Worm (Caenorhabditis elegans): ENCODE results near the gene Y51B9A.5.

DNA sequence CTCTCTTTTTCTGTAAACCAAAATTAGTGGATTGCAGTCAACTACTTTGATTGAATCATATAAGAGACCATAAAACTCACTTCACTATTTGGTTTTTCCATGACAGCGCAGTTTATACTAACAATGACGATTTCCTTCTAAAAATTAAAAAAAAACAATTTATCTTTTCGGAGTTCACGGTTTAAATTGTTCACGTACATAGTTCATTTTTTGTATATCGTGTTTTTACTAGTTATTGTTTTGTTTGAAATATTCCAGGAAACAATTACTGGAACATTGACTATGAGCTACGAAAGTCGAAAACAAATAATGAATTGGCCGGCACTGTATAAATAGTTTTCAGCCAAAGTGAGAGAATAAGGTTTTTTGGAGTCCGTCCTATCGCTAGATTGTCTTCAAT is 11.2 kb upstream of the Y51B9A.5 start, which contains the start of gene lido-17:
- TF ChIP-seq mep-1 (tag; optimal IDR thresholded peaks at IDR 0.05), result no peak
- TF ChIP-seq ham-2 (GFP tag; optimal IDR thresholded peaks at IDR 0.05), result no peak
- no peak for TF ChIP-seq ztf-11 (tag; optimal IDR thresholded peaks at IDR 0.05)
- no peak for TF ChIP-seq sptf-1 (tag; optimal IDR thresholded peaks at IDR 0.05)
- TF ChIP-seq cnd-1 (tag; optimal IDR thresholded peaks at IDR 0.05), result no peak
- TF ChIP-seq blmp-1 (tag; optimal IDR thresholded peaks at IDR 0.05), result no peak
- TF ChIP-seq nhr-12 (tag; optimal IDR thresholded peaks at IDR 0.05), result no peak
- TF ChIP-seq nhr-76 (tag; optimal IDR thresholded peaks at IDR 0.05), result no peak
- TF ChIP-seq nhr-237 (tag; optimal IDR thresholded peaks at IDR 0.05), result no peak
- no peak for TF ChIP-seq ces-1 (GFP tag; optimal IDR thresholded peaks at IDR 0.05)
- no peak for TF ChIP-seq unc-39 (tag; optimal IDR thresholded peaks at IDR 0.05)
- TF ChIP-seq elt-1 (tag; optimal IDR thresholded peaks at IDR 0.05; ENCODE audit: borderline replicate concordance, insufficient read depth), result no peak
